Fruit fly (Drosophila melanogaster) whole organism, embryonic: ENCODE data around the gene CG16903.

Source experiments
- Aef1 ChIP-seq: fragments of 200-800 bp; sonication (Bioruptor generic); IDR thresholded peaks from 3 replicates; pipeline ENCODE4 v1.3.6; 2022; ENCODE audit warnings: missing biosample characterization, missing genetic modification characterization
- Antp ChIP-seq: fragments of 200-800 bp; sonication (Bioruptor generic); optimal IDR thresholded peaks from 3 replicates; lab custom pipeline; 2016; ENCODE audit warnings: missing biosample characterization, missing genetic modification characterization
- C15 ChIP-seq: fragments of 200-800 bp; sonication (Bioruptor generic); IDR thresholded peaks from 3 replicates; pipeline ENCODE4 v1.3.6; 2022; ENCODE audit warnings: missing biosample characterization, missing genetic modification characterization
- CG10543 ChIP-seq: fragments of 200-800 bp; sonication (Bioruptor generic); optimal IDR thresholded peaks from 3 replicates; lab custom pipeline; 2017; ENCODE audit warnings: missing biosample characterization, mild to moderate bottlenecking, missing genetic modification characterization, moderate library complexity
- CG10979 ChIP-seq: fragments of 200-800 bp; sonication (Bioruptor generic); optimal IDR thresholded peaks from 2 replicates; lab custom pipeline; 2018; ENCODE audit warnings: missing biosample characterization, mild to moderate bottlenecking, missing genetic modification characterization, moderate library complexity
- CG11560 ChIP-seq: fragments of 200-800 bp; sonication (Bioruptor generic); IDR thresholded peaks from 3 replicates; pipeline ENCODE4 v1.3.6; 2022; ENCODE audit warnings: missing biosample characterization, missing genetic modification characterization
- CG13123 ChIP-seq: fragments of 200-800 bp; sonication (Bioruptor generic); optimal IDR thresholded peaks from 2 replicates; lab custom pipeline; 2016; ENCODE audit warnings: missing biosample characterization, missing genetic modification characterization
- CG14050 ChIP-seq: fragments of 200-800 bp; sonication (Bioruptor generic); IDR thresholded peaks from 3 replicates; pipeline ENCODE4 v1.3.6; 2022; ENCODE audit warnings: missing biosample characterization, missing genetic modification characterization
- CG14710 ChIP-seq: fragments of 200-800 bp; sonication (Bioruptor generic); optimal IDR thresholded peaks from 3 replicates; lab custom pipeline; 2019; ENCODE audit warnings: missing biosample characterization, mild to moderate bottlenecking, missing genetic modification characterization, moderate library complexity
- CG15479 ChIP-seq: fragments of 200-800 bp; sonication (Bioruptor generic); optimal IDR thresholded peaks from 3 replicates; lab custom pipeline; 2019; ENCODE audit warnings: missing biosample characterization, mild to moderate bottlenecking, missing genetic modification characterization, moderate library complexity
- CG17568 ChIP-seq: fragments of 200-800 bp; sonication (Bioruptor generic); optimal IDR thresholded peaks from 2 replicates; lab custom pipeline; 2018; ENCODE audit warnings: missing biosample characterization, mild to moderate bottlenecking, missing genetic modification characterization, moderate library complexity
- CG2199 ChIP-seq: fragments of 200-800 bp; sonication (Bioruptor generic); IDR thresholded peaks from 3 replicates; pipeline ENCODE4 v1.3.6; 2022; ENCODE audit warnings: missing biosample characterization, missing genetic modification characterization
- CG2202 ChIP-seq: fragments of 200-800 bp; sonication (Bioruptor generic); optimal IDR thresholded peaks from 2 replicates; lab custom pipeline; 2018; ENCODE audit warnings: missing biosample characterization, mild to moderate bottlenecking, missing genetic modification characterization
- CG3065 ChIP-seq: fragments of 200-800 bp; sonication (Bioruptor generic); optimal IDR thresholded peaks from 2 replicates; lab custom pipeline; 2016; ENCODE audit warnings: missing biosample characterization, missing genetic modification characterization
- CG3281 ChIP-seq: fragments of 200-800 bp; sonication (Bioruptor generic); optimal IDR thresholded peaks from 3 replicates; lab custom pipeline; 2017; ENCODE audit warnings: missing biosample characterization, mild to moderate bottlenecking, missing genetic modification characterization
- CG34422 ChIP-seq: fragments of 200-800 bp; sonication (Bioruptor generic); IDR thresholded peaks from 3 replicates; pipeline ENCODE4 v1.3.6; 2022; ENCODE audit warnings: missing biosample characterization, missing genetic modification characterization
- CG4328 ChIP-seq: fragments of 200-800 bp; sonication (Bioruptor generic); optimal IDR thresholded peaks from 3 replicates; lab custom pipeline; 2017; ENCODE audit warnings: missing biosample characterization, missing genetic modification reagents, missing genetic modification characterization
- CG43689 ChIP-seq: fragments of 200-800 bp; sonication (Bioruptor generic); IDR thresholded peaks from 2 replicates; pipeline ENCODE4 v1.3.6; 2022; ENCODE audit warnings: missing biosample characterization, missing genetic modification characterization
- CG4854 ChIP-seq: fragments of 200-800 bp; sonication (Bioruptor generic); optimal IDR thresholded peaks from 2 replicates; lab custom pipeline; 2016; ENCODE audit warnings: missing biosample characterization, missing genetic modification characterization, inconsistent platforms
- CG6683 ChIP-seq: fragments of 200-800 bp; sonication (Bioruptor generic); optimal IDR thresholded peaks from 2 replicates; lab custom pipeline; 2017; ENCODE audit warnings: missing biosample characterization, mild to moderate bottlenecking, missing genetic modification characterization, missing genetic modification reagents
- CG9437 ChIP-seq: fragments of 200-800 bp; sonication (Bioruptor generic); optimal IDR thresholded peaks from 2 replicates; lab custom pipeline; 2018; ENCODE audit warnings: missing biosample characterization, mild to moderate bottlenecking, missing genetic modification characterization
- D19B ChIP-seq: fragments of 200-800 bp; sonication (Bioruptor generic); optimal IDR thresholded peaks from 2 replicates; lab custom pipeline; 2017; ENCODE audit warnings: missing biosample characterization, mild to moderate bottlenecking, missing genetic modification characterization
- GATAe ChIP-seq: fragments of 200-800 bp; sonication (Bioruptor generic); conservative IDR thresholded peaks from 2 replicates; pipeline ENCODE4 v1.3.6; 2022; ENCODE audit warnings: missing biosample characterization, missing genetic modification characterization
- Gsc ChIP-seq: fragments of 200-800 bp; sonication (Bioruptor generic); IDR thresholded peaks from 2 replicates; pipeline ENCODE4 v1.3.6; 2022; ENCODE audit warnings: missing biosample characterization, missing genetic modification characterization
- HLHmδ ChIP-seq: fragments of 200-800 bp; sonication (Bioruptor generic); optimal IDR thresholded peaks from 2 replicates; lab custom pipeline; 2018; ENCODE audit warnings: missing biosample characterization, mild to moderate bottlenecking, missing genetic modification characterization, moderate library complexity
- Mes4 ChIP-seq: fragments of 200-800 bp; sonication (Bioruptor generic); optimal IDR thresholded peaks from 2 replicates; lab custom pipeline; 2016; ENCODE audit warnings: missing biosample characterization, missing genetic modification characterization
- Nf-YC ChIP-seq: fragments of 200-800 bp; optimal IDR thresholded peaks from 3 replicates; lab custom pipeline; 2019; ENCODE audit warnings: missing biosample characterization, mild to moderate bottlenecking, missing genetic modification characterization, moderate library complexity
- Stat92E ChIP-seq, 3 experiments: fragments of >200 bp in 2 of 3; fragments of 200-800 bp in 1 of 3; sonication (Bioruptor generic) in 1 of 3; optimal IDR thresholded peaks; 2 replicates each; lab custom pipeline; 2017 to 2019; ENCODE audit warnings: missing biosample characterization in 3 of 3, missing genetic modification characterization in 3 of 3, mild to moderate bottlenecking in 1 of 3, moderate library complexity in 1 of 3
- Trl ChIP-seq, 3 experiments: fragments of >200 bp in 2 of 3; fragments of 200-800 bp in 1 of 3; sonication (Bioruptor generic) in 1 of 3; optimal IDR thresholded peaks; 2 replicates in 1 of 3; 3 replicates in 2 of 3; lab custom pipeline; 2016 to 2017; ENCODE audit warnings: missing biosample characterization in 1 of 3, missing genetic modification characterization in 1 of 3
- amos ChIP-seq: fragments of 200-800 bp; sonication (Bioruptor generic); IDR thresholded peaks from 2 replicates; pipeline ENCODE4 v1.3.6; 2022; ENCODE audit warnings: missing biosample characterization, missing genetic modification characterization; ENCODE audit not compliant: partially characterized antibody
- az2 ChIP-seq: fragments of 200-800 bp; sonication (Bioruptor generic); optimal IDR thresholded peaks from 3 replicates; lab custom pipeline; 2016; ENCODE audit warnings: missing biosample characterization, missing genetic modification characterization
- bcd ChIP-seq: fragments of 200-800 bp; sonication (Bioruptor generic); optimal IDR thresholded peaks from 2 replicates; lab custom pipeline; 2017; ENCODE audit warnings: missing biosample characterization, mild to moderate bottlenecking, missing genetic modification characterization
- chif ChIP-seq, 2 experiments: fragments of 200-800 bp; sonication (Bioruptor generic); optimal IDR thresholded peaks; 3 replicates each; lab custom pipeline; 2016; ENCODE audit warnings: missing biosample characterization in 2 of 2, missing genetic modification characterization in 2 of 2
- dm ChIP-seq: fragments of 200-800 bp; sonication (Bioruptor generic); optimal IDR thresholded peaks from 3 replicates; lab custom pipeline; 2016; ENCODE audit warnings: missing biosample characterization, missing genetic modification characterization
- dysf ChIP-seq: fragments of 200-800 bp; sonication (Bioruptor generic); IDR thresholded peaks from 3 replicates; pipeline ENCODE4 v1.3.6; 2022; ENCODE audit warnings: missing biosample characterization, missing genetic modification characterization
- eve ChIP-seq, 2 experiments: fragments of >200 bp; optimal IDR thresholded peaks; 2 replicates each; lab custom pipeline; 2017; ENCODE audit warnings: missing biosample characterization in 2 of 2, missing genetic modification characterization in 2 of 2
- hbn ChIP-seq: fragments of 200-800 bp; sonication (Bioruptor generic); IDR thresholded peaks from 2 replicates; pipeline ENCODE4 v1.3.6; 2022; ENCODE audit warnings: missing biosample characterization, missing genetic modification characterization; ENCODE audit not compliant: partially characterized antibody
- her ChIP-seq: fragments of 200-800 bp; sonication (Bioruptor generic); optimal IDR thresholded peaks from 2 replicates; lab custom pipeline; 2016; ENCODE audit warnings: missing biosample characterization, missing genetic modification characterization
- jumu ChIP-seq: fragments of 200-800 bp; sonication (Bioruptor generic); optimal IDR thresholded peaks from 3 replicates; lab custom pipeline; 2016; ENCODE audit warnings: missing biosample characterization, missing genetic modification characterization
- lab ChIP-seq: fragments of 200-800 bp; sonication (Bioruptor generic); optimal IDR thresholded peaks from 3 replicates; lab custom pipeline; 2017; ENCODE audit warnings: missing biosample characterization, missing genetic modification characterization, mild to moderate bottlenecking, moderate library complexity, missing genetic modification reagents
- maf-S ChIP-seq: fragments of 200-800 bp; sonication (Bioruptor generic); optimal IDR thresholded peaks from 2 replicates; lab custom pipeline; 2016; ENCODE audit warnings: missing biosample characterization, missing genetic modification characterization
- odd ChIP-seq: fragments of 200-800 bp; sonication (Bioruptor generic); optimal IDR thresholded peaks from 2 replicates; lab custom pipeline; 2017; ENCODE audit warnings: missing biosample characterization, mild to moderate bottlenecking, missing genetic modification characterization
- org-1 ChIP-seq: fragments of 200-800 bp; sonication (Bioruptor generic); optimal IDR thresholded peaks from 2 replicates; lab custom pipeline; 2017; ENCODE audit warnings: missing biosample characterization, missing genetic modification characterization
- pho ChIP-seq: fragments of 200-800 bp; sonication (Bioruptor generic); optimal IDR thresholded peaks from 2 replicates; lab custom pipeline; 2016; ENCODE audit warnings: missing biosample characterization, missing genetic modification characterization
- prd ChIP-seq, 3 experiments: fragments of >200 bp in 2 of 3; fragments of 200-800 bp in 1 of 3; sonication (Bioruptor generic) in 1 of 3; optimal IDR thresholded peaks in 2 of 3; IDR thresholded peaks in 1 of 3; 2 replicates in 2 of 3; 3 replicates in 1 of 3; pipeline versions ENCODE4 v1.3.6 to Lab custom; 2017 to 2022; ENCODE audit warnings: missing biosample characterization in 1 of 3, missing genetic modification characterization in 1 of 3
- repo ChIP-seq: fragments of 200-800 bp; sonication (Bioruptor generic); optimal IDR thresholded peaks from 2 replicates; lab custom pipeline; 2016; ENCODE audit warnings: missing biosample characterization, missing genetic modification characterization
- schlank ChIP-seq: fragments of 200-800 bp; sonication (Bioruptor generic); optimal IDR thresholded peaks from 2 replicates; lab custom pipeline; 2018; ENCODE audit warnings: missing biosample characterization, mild to moderate bottlenecking, missing genetic modification characterization
- sna ChIP-seq: fragments of 200-800 bp; sonication (Bioruptor generic); IDR thresholded peaks from 2 replicates; pipeline ENCODE4 v1.3.6; 2022; ENCODE audit warnings: missing biosample characterization, missing genetic modification characterization; ENCODE audit not compliant: partially characterized antibody
- trh ChIP-seq: fragments of 200-800 bp; sonication (Bioruptor generic); optimal IDR thresholded peaks from 2 replicates; lab custom pipeline; 2016; ENCODE audit warnings: missing biosample characterization, missing genetic modification characterization
- twi ChIP-seq: fragments of 200-800 bp; optimal IDR thresholded peaks from 2 replicates; lab custom pipeline; 2019; ENCODE audit warnings: missing biosample characterization, mild to moderate bottlenecking, missing genetic modification characterization, moderate library complexity

Gene CG16903

dm6 chrX:2070708-2071063, 9.5 kb downstream of the CG16903 start (continued):
- TF ChIP-seq Aef1 (GFP tag; lab: Robert Waterston, UW) = peak; percentile 77
- TF ChIP-seq GATAe (GFP tag; lab: Robert Waterston, UW) = no peak
- TF ChIP-seq dysf (GFP tag; lab: Robert Waterston, UW) = peak; percentile 89
- TF ChIP-seq CG17568 (GFP tag; lab: Kevin White, UChicago) = no peak
- no peak for TF ChIP-seq Trl (optimal IDR thresholded peaks at IDR 0.05; lab: Kevin White, UChicago)
- peak; percentile 36 for TF ChIP-seq Trl (GFP tag; optimal IDR thresholded peaks at IDR 0.05; lab: Kevin White, UChicago)
- peak; percentile 53 for TF ChIP-seq CG15479
- TF ChIP-seq CG10979 (tag; lab: Kevin White, UChicago) = peak; percentile 43
- TF ChIP-seq eve (GFP tag; optimal IDR thresholded peaks at IDR 0.05; lab: Kevin White, UChicago) = no peak
- TF ChIP-seq CG6683 (GFP tag; lab: Kevin White, UChicago) = peak; percentile 46
- peak; percentile 23 for TF ChIP-seq schlank
- peak; percentile 81 for TF ChIP-seq Antp (GFP tag; lab: Kevin White, UChicago)
- peak; percentile 84 for TF ChIP-seq CG10543 (GFP tag; lab: Kevin White, UChicago)
- TF ChIP-seq twi (tag; lab: Kevin White, UChicago) = no peak
- no peak for TF ChIP-seq CG14710 (tag; lab: Kevin White, UChicago)
- peak; percentile 57 for TF ChIP-seq CG4328
- TF ChIP-seq CG2199 (GFP tag; lab: Robert Waterston, UW) = peak; percentile 34; the same call in 1 of the 3 replicates
- no peak for TF ChIP-seq repo
- TF ChIP-seq jumu (GFP tag; lab: Kevin White, UChicago) = peak; percentile 62
- peak; percentile 76 for TF ChIP-seq CG3281 (GFP tag; lab: Kevin White, UChicago)
- no peak for TF ChIP-seq CG14050 (GFP tag; lab: Robert Waterston, UW)
- no peak for TF ChIP-seq CG4854 (GFP tag; lab: Kevin White, UChicago)
- TF ChIP-seq prd (optimal IDR thresholded peaks at IDR 0.05; lab: Kevin White, UChicago) = no peak
- TF ChIP-seq prd (GFP tag; IDR thresholded peaks at IDR 0.05; lab: Robert Waterston, UW) = peak; percentile 72
- TF ChIP-seq Gsc (GFP tag; lab: Robert Waterston, UW) = 0 out of 2 replicates have a peak, but pooled peaks have one; percentile 38
- peak; percentile 54 for TF ChIP-seq maf-S
- TF ChIP-seq D19B (GFP tag; lab: Kevin White, UChicago) = peak; percentile 78
- no peak for TF ChIP-seq dm (GFP tag; lab: Kevin White, UChicago)
- no peak for TF ChIP-seq HLHmδ (GFP tag; lab: Kevin White, UChicago)
- TF ChIP-seq Nf-YC = peak; percentile 65
- peak; percentile 66; the same call in 2 of the 3 replicates for TF ChIP-seq CG34422 (GFP tag; lab: Robert Waterston, UW)
- TF ChIP-seq sna = no peak
- no peak for TF ChIP-seq CG2202 (tag; lab: Kevin White, UChicago)
- no peak for TF ChIP-seq amos (GFP tag; lab: Robert Waterston, UW)
- TF ChIP-seq CG3065 (GFP tag; lab: Kevin White, UChicago) = no peak
- TF ChIP-seq her = peak; percentile 72
- TF ChIP-seq pho (GFP tag; lab: Kevin White, UChicago) = peak; percentile 25
- peak in 1 of 2 experiments; percentile 43 for TF ChIP-seq chif (GFP tag; optimal IDR thresholded peaks at IDR 0.05; lab: Kevin White, UChicago)
- no peak for TF ChIP-seq odd (GFP tag; lab: Kevin White, UChicago)
- TF ChIP-seq CG11560 (tag; lab: Robert Waterston, UW) = no peak
- TF ChIP-seq org-1 = peak; percentile 56
- TF ChIP-seq hbn (GFP tag; lab: Robert Waterston, UW) = no peak
- TF ChIP-seq CG43689 (GFP tag; lab: Robert Waterston, UW) = no peak
- no peak for TF ChIP-seq CG13123
- TF ChIP-seq CG9437 (GFP tag; lab: Kevin White, UChicago) = peak; percentile 21
- TF ChIP-seq bcd (GFP tag; lab: Kevin White, UChicago) = peak; percentile 65
- no peak for TF ChIP-seq trh (GFP tag; lab: Kevin White, UChicago)
- peak; percentile 13 for TF ChIP-seq az2
- no peak for TF ChIP-seq Mes4 (GFP tag; lab: Kevin White, UChicago)
- peak; percentile 82 for TF ChIP-seq lab (GFP tag; lab: Kevin White, UChicago)
- no peak for TF ChIP-seq C15 (GFP tag; lab: Robert Waterston, UW)
- no peak for TF ChIP-seq Stat92E (GFP tag; optimal IDR thresholded peaks at IDR 0.05; lab: Kevin White, UChicago)
